Fruit fly (Drosophila melanogaster) whole organism, pupa: ENCODE results near the gene Nf-YC.

Source experiments
- CG10348 ChIP-seq: fragments of 200-800 bp; sonication (Bioruptor generic); IDR thresholded peaks from 2 replicates; pipeline ENCODE4 v1.3.6; 2022; ENCODE audit warnings: missing biosample characterization, missing genetic modification characterization
- CG12605 ChIP-seq: fragments of 200-800 bp; sonication (Bioruptor generic); IDR thresholded peaks from 2 replicates; pipeline ENCODE4 v1.3.6; 2022; ENCODE audit warnings: missing biosample characterization, missing genetic modification characterization
- CG13204 ChIP-seq: fragments of 200-800 bp; sonication (Bioruptor generic); optimal IDR thresholded peaks from 2 replicates; lab custom pipeline; 2018; ENCODE audit warnings: missing biosample characterization, mild to moderate bottlenecking, missing genetic modification characterization, moderate library complexity
- CG14655 ChIP-seq: fragments of 200-800 bp; sonication (Bioruptor generic); optimal IDR thresholded peaks from 3 replicates; lab custom pipeline; 2017; ENCODE audit warnings: mild to moderate bottlenecking, missing biosample characterization, missing genetic modification reagents, missing genetic modification characterization
- CG15710 ChIP-seq: fragments of 200-800 bp; sonication (Bioruptor generic); optimal IDR thresholded peaks from 2 replicates; lab custom pipeline; 2018; ENCODE audit warnings: missing biosample characterization, mild to moderate bottlenecking, missing genetic modification characterization, moderate library complexity
- CG17806 ChIP-seq: fragments of 200-800 bp; sonication (Bioruptor generic); optimal IDR thresholded peaks from 2 replicates; lab custom pipeline; 2018; ENCODE audit warnings: missing biosample characterization, mild to moderate bottlenecking, missing genetic modification characterization, moderate library complexity
- CG32121 ChIP-seq: fragments of 200-800 bp; sonication (Bioruptor generic); IDR thresholded peaks from 2 replicates; pipeline ENCODE4 v1.3.6; 2022; ENCODE audit warnings: missing biosample characterization, missing genetic modification characterization
- CG34367 ChIP-seq: fragments of 200-800 bp; sonication (Bioruptor generic); optimal IDR thresholded peaks from 2 replicates; lab custom pipeline; 2018; ENCODE audit warnings: missing biosample characterization, mild to moderate bottlenecking, missing genetic modification characterization
- CG4496 ChIP-seq: fragments of 200-800 bp; sonication (Bioruptor generic); IDR thresholded peaks from 3 replicates; pipeline ENCODE4 v1.3.6; 2022; ENCODE audit warnings: missing biosample characterization, missing genetic modification characterization
- CG8159 ChIP-seq: fragments of 200-800 bp; sonication (Bioruptor generic); optimal IDR thresholded peaks from 3 replicates; lab custom pipeline; 2018; ENCODE audit warnings: missing biosample characterization, mild to moderate bottlenecking, missing genetic modification characterization, moderate library complexity
- CG8301 ChIP-seq: fragments of 200-800 bp; sonication (Bioruptor generic); optimal IDR thresholded peaks from 2 replicates; lab custom pipeline; 2018; ENCODE audit warnings: missing biosample characterization, mild to moderate bottlenecking, missing genetic modification characterization
- CG9948 ChIP-seq: fragments of 200-800 bp; sonication (Bioruptor generic); optimal IDR thresholded peaks from 2 replicates; lab custom pipeline; 2018; ENCODE audit warnings: missing biosample characterization, mild to moderate bottlenecking, missing genetic modification characterization, moderate library complexity
- D1 ChIP-seq: fragments of 200-800 bp; sonication (Bioruptor generic); optimal IDR thresholded peaks from 2 replicates; lab custom pipeline; 2018; ENCODE audit warnings: missing biosample characterization, mild to moderate bottlenecking, missing genetic modification characterization, moderate library complexity
- EcR ChIP-seq: fragments of 200-800 bp; sonication (Bioruptor generic); optimal IDR thresholded peaks from 3 replicates; lab custom pipeline; 2019; ENCODE audit warnings: missing biosample characterization, missing genetic modification characterization, mild to moderate bottlenecking, moderate library complexity, missing genetic modification reagents
- Ets98B ChIP-seq: fragments of 200-800 bp; sonication (Bioruptor generic); IDR thresholded peaks from 2 replicates; pipeline ENCODE4 v1.3.6; 2022; ENCODE audit warnings: missing biosample characterization, missing genetic modification characterization
- Pif1A ChIP-seq: fragments of 200-800 bp; sonication (Bioruptor generic); optimal IDR thresholded peaks from 3 replicates; lab custom pipeline; 2016; ENCODE audit warnings: missing biosample characterization, missing genetic modification characterization
- Pif1B ChIP-seq: fragments of 200-800 bp; sonication (Bioruptor generic); optimal IDR thresholded peaks from 3 replicates; lab custom pipeline; 2016; ENCODE audit warnings: missing biosample characterization, missing genetic modification characterization
- Snoo ChIP-seq: fragments of 200-800 bp; sonication (Bioruptor generic); optimal IDR thresholded peaks from 3 replicates; lab custom pipeline; 2017; ENCODE audit warnings: missing biosample characterization, mild to moderate bottlenecking, missing genetic modification characterization, inconsistent platforms
- fd96Ca ChIP-seq: fragments of 200-800 bp; sonication (Bioruptor generic); IDR thresholded peaks from 3 replicates; pipeline ENCODE4 v1.3.6; 2022; ENCODE audit warnings: missing biosample characterization, missing genetic modification characterization
- gl ChIP-seq: fragments of 200-800 bp; sonication (Bioruptor generic); optimal IDR thresholded peaks from 2 replicates; lab custom pipeline; 2018; ENCODE audit warnings: missing biosample characterization, mild to moderate bottlenecking, missing genetic modification characterization
- rn ChIP-seq: fragments of 200-800 bp; sonication (Bioruptor generic); IDR thresholded peaks from 2 replicates; pipeline ENCODE4 v1.3.6; 2022; ENCODE audit warnings: missing biosample characterization, missing genetic modification characterization

Nf-YC gene

dm6 chrX:6799261-6800022, 21.3 kb downstream of the Nf-YC start:
- TF ChIP-seq CG32121 (GFP tag; lab: Robert Waterston, UW) (no peak), CG4496 (GFP tag; lab: Robert Waterston, UW) (no peak), Ets98B (GFP tag; lab: Robert Waterston, UW) (no peak), CG15710 (no peak), rn (GFP tag; lab: Robert Waterston, UW) (no peak), Snoo (tag; lab: Kevin White, UChicago) (no peak), Pif1A (no peak), CG34367 (tag; lab: Kevin White, UChicago) (no peak), CG8159 (tag; lab: Kevin White, UChicago) (no peak), EcR (no peak)

DNA sequence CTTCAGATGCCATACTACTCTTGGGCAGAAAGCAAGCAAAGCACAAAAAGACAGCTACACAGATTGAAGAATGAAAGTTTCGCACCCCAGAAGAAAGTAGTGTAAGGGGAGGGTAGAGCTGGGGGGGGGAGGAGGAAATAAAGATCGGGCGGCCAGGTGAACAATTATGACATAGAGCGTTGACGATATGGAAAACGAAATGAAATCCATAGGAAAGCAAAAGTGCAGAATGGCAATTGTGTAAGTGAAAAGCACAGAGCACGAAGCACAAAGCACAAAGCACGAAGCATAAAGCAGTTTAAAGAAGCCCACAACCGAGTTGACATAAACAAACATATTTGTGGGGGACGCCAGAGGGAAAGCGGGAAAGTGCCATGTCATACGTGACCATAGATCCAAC, 23.7 kb downstream of the Nf-YC start:
- TF ChIP-seq Pif1A (no peak), CG17806 (tag; lab: Kevin White, UChicago) (no peak)

DNA sequence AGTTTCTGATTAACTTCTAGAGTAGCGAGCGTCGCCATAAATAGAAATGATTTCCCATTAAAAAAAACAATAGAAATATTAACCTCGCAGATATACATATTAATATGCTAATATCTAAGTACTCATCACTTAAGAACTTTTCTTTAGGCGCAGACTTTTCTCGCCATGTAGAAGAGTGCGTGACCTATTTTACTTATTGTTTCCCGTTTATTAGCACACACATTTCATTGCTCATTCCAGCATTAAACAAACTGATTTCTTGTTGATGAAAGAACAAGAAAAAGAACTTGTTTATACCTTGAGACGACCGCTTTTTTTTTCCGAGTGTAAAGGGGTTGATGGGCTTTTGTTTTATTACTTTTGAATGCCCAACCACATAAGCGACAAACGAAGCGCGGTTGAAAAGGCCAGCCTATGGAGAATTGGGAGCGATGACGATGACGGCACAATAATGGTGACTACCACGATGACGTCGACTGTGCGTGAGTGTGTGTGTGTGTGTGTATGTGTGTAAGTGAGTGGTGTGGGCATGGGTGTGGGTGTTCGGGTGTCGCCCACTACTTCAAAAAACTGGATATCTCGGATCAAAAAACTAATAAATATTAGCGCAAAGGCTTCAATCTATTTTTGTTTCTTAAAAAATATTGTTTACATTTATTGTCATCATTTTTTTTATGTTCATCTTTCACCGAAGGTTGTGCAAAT, 24.6 kb downstream of the Nf-YC start:
- TF ChIP-seq Ets98B (GFP tag; lab: Robert Waterston, UW) (no peak), CG15710 (no peak)

DNA sequence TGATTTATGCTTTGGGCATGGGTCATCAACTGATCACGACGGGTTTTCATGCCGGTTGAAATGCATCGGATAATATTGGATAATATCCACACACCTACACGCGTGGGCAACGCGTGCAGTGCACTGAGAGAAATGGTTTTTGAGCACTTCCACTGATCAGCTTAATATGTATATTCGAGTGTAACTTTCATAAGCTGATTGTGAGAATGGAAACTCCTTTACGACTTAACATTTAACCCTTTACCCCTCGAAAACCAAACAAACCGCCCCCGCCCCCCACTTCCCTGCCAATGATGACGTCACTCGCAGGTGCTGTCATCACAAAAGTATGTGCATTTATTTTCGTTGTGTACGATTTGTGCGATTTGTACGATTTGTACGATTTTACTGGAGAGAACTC, 25.9 kb downstream of the Nf-YC start:
- TF ChIP-seq Snoo (tag; lab: Kevin White, UChicago) (peak; percentile 9), CG34367 (tag; lab: Kevin White, UChicago) (no peak), Pif1A (peak; percentile 2), CG17806 (tag; lab: Kevin White, UChicago) (no peak), fd96Ca (0 out of 3 replicates have a peak, but pooled peaks have one; percentile 22), Pif1B (GFP tag; lab: Kevin White, UChicago) (no peak), rn (GFP tag; lab: Robert Waterston, UW) (no peak), CG8159 (tag; lab: Kevin White, UChicago) (no peak), CG10348 (GFP tag; lab: Robert Waterston, UW) (no peak), CG12605 (GFP tag; lab: Robert Waterston, UW) (no peak), CG14655 (no peak), D1 (tag; lab: Kevin White, UChicago) (no peak)

- peak; percentile 72 for TF ChIP-seq CG34367 (tag; lab: Kevin White, UChicago)
- TF ChIP-seq CG10348 (GFP tag; lab: Robert Waterston, UW): peak; percentile 57
- TF ChIP-seq CG9948 (tag; lab: Kevin White, UChicago): peak; percentile 53
- peak; percentile 60 for TF ChIP-seq CG17806 (tag; lab: Kevin White, UChicago)
- peak; percentile 72 for TF ChIP-seq CG8301 (tag; lab: Kevin White, UChicago)
- TF ChIP-seq Snoo (tag; lab: Kevin White, UChicago): peak; percentile 52
- peak; percentile 70 for TF ChIP-seq Pif1A
- TF ChIP-seq fd96Ca: peak; percentile 87
- peak; percentile 91 for TF ChIP-seq Ets98B (GFP tag; lab: Robert Waterston, UW)
- TF ChIP-seq Pif1B (GFP tag; lab: Kevin White, UChicago): peak; percentile 64
- TF ChIP-seq CG4496 (GFP tag; lab: Robert Waterston, UW): peak; percentile 94
- TF ChIP-seq rn (GFP tag; lab: Robert Waterston, UW): peak; percentile 74
- no peak for TF ChIP-seq D1 (tag; lab: Kevin White, UChicago)
- peak; percentile 70 for TF ChIP-seq CG14655
- TF ChIP-seq CG13204 (GFP tag; lab: Kevin White, UChicago): no peak
- peak; percentile 58 for TF ChIP-seq CG8159 (tag; lab: Kevin White, UChicago)
- peak; percentile 86 for TF ChIP-seq CG32121 (GFP tag; lab: Robert Waterston, UW)
- peak; percentile 34 for TF ChIP-seq gl (tag; lab: Kevin White, UChicago)
- TF ChIP-seq CG12605 (GFP tag; lab: Robert Waterston, UW): peak; percentile 81
- TF ChIP-seq CG15710: peak; percentile 58
- no peak for TF ChIP-seq EcR
Measured at dm6 chrX:6794190-6794589, 26.5 kb downstream of the Nf-YC start.

DNA sequence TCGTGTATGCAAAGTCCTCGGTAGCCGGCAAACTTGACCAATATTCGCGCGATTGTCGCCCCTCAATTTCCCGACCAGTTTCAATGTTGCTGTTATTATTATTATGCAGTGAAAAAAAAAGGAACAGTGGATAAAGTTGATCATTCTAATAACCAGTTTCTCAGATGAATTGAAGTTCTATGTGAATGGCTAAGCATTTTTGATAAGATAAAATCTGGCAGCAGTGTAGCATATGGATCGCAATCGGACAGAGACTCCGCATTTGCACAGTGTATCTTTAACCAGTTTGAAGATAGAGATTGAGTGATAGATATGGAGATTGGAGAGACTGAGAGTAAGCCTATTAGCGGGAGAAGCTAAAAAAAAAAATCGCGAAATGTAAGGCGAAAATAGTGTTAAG, 27.3 kb downstream of the Nf-YC start:
- TF ChIP-seq CG34367 (tag; lab: Kevin White, UChicago) (peak; percentile 51), Pif1A (peak; percentile 85), D1 (tag; lab: Kevin White, UChicago) (no peak), fd96Ca (peak; percentile 93), Snoo (tag; lab: Kevin White, UChicago) (peak; percentile 43), CG4496 (GFP tag; lab: Robert Waterston, UW) (peak; percentile 96), CG17806 (tag; lab: Kevin White, UChicago) (peak; percentile 62), CG12605 (GFP tag; lab: Robert Waterston, UW) (peak; percentile 89), CG10348 (GFP tag; lab: Robert Waterston, UW) (peak; percentile 82), EcR (no peak), CG8301 (tag; lab: Kevin White, UChicago) (peak; percentile 84), Pif1B (GFP tag; lab: Kevin White, UChicago) (peak; percentile 81), CG9948 (tag; lab: Kevin White, UChicago) (peak; percentile 55), CG32121 (GFP tag; lab: Robert Waterston, UW) (peak; percentile 94), CG14655 (peak; percentile 86), CG13204 (GFP tag; lab: Kevin White, UChicago) (no peak), CG15710 (peak; percentile 44), Ets98B (GFP tag; lab: Robert Waterston, UW) (peak; percentile 93), gl (tag; lab: Kevin White, UChicago) (no peak), CG8159 (tag; lab: Kevin White, UChicago) (peak; percentile 52), rn (GFP tag; lab: Robert Waterston, UW) (peak; percentile 79)
